Worm (Caenorhabditis elegans) whole organism, L1 larva: ENCODE measurements around the gene cka-1.
A peak's percentile ranks its signal among the peaks of the same experiment; 100 is the strongest.
"Not testable (repeated sequence)": the region's sequence is repeated elsewhere in the genome, so short reads cannot be mapped to it uniquely, and the experiment has no call there.

Experiments
- C04F5.9 ChIP-seq: sonication (generic microtip); optimal IDR thresholded peaks from 2 replicates; lab custom pipeline; 2016; ENCODE audit warnings: missing genetic modification characterization, missing compliant biosample characterization
- C34B4.2 ChIP-seq: sonication (generic microtip); optimal IDR thresholded peaks from 2 replicates; lab custom pipeline; 2017; ENCODE audit warnings: mild to moderate bottlenecking, missing genetic modification characterization, missing compliant biosample characterization
- aly-2 ChIP-seq: fragments of 150-350 bp; optimal IDR thresholded peaks from 2 replicates; lab custom pipeline; 2014; ENCODE audit warnings: missing biosample characterization, missing genetic modification characterization
- ama-1 ChIP-seq: fragments of 150-350 bp; optimal IDR thresholded peaks from 2 replicates; lab custom pipeline; 2014
- blmp-1 ChIP-seq: fragments of 150-350 bp; optimal IDR thresholded peaks from 2 replicates; lab custom pipeline; 2014; ENCODE audit warnings: missing biosample characterization, missing genetic modification characterization
- ceh-63 ChIP-seq: fragments of 200-800 bp; sonication (Bioruptor generic); optimal IDR thresholded peaks from 2 replicates; lab custom pipeline; 2018; ENCODE audit warnings: mild to moderate bottlenecking, missing genetic modification characterization, missing compliant biosample characterization
- ceh-82 ChIP-seq, 3 experiments: fragments of 150-350 bp in 1 of 3; sonication (generic microtip) in 2 of 3; optimal IDR thresholded peaks; 2 replicates each; lab custom pipeline; 2014 to 2017; ENCODE audit warnings: missing biosample characterization in 3 of 3, missing genetic modification characterization in 3 of 3
- ceh-88 ChIP-seq: fragments of 200-800 bp; sonication (Bioruptor generic); IDR thresholded peaks from 2 replicates; pipeline ENCODE4 v1.3.6; 2022; ENCODE audit warnings: missing genetic modification characterization, missing compliant biosample characterization
- ceh-90 ChIP-seq: sonication (generic microtip); optimal IDR thresholded peaks from 2 replicates; lab custom pipeline; 2016; ENCODE audit warnings: missing genetic modification characterization, missing compliant biosample characterization
- ces-1 ChIP-seq: fragments of 150-350 bp; optimal IDR thresholded peaks from 2 replicates; lab custom pipeline; 2014; ENCODE audit warnings: missing biosample characterization, missing genetic modification reagents, missing genetic modification characterization
- efl-1 ChIP-seq, 4 experiments: fragments of 150-350 bp; optimal IDR thresholded peaks in 3 of 4; peaks in 1 of 4; 1 replicate in 1 of 4; 2 replicates in 3 of 4; lab custom pipeline; 2014; ENCODE audit warnings: missing biosample characterization in 2 of 4, missing genetic modification characterization in 2 of 4, missing genetic modification reagents in 2 of 4
- egl-13 ChIP-seq: sonication (generic microtip); optimal IDR thresholded peaks from 2 replicates; lab custom pipeline; 2016; ENCODE audit warnings: missing genotype, missing genetic modification reagents, missing genetic modification characterization, missing compliant biosample characterization
- elt-3 ChIP-seq, 6 experiments: fragments of 150-350 bp in 1 of 6; sonication (generic microtip); optimal IDR thresholded peaks; 2 replicates each; lab custom pipeline; 2017 to 2018; ENCODE audit warnings: missing biosample characterization in 6 of 6, missing genetic modification characterization in 6 of 6, inconsistent platforms in 1 of 6
- grh-1 ChIP-seq: fragments of 200-800 bp; sonication (Bioruptor generic); IDR thresholded peaks from 2 replicates; pipeline ENCODE4 v1.3.6; 2022; ENCODE audit warnings: missing genetic modification reagents, missing genetic modification characterization, missing compliant biosample characterization
- hlh-17 ChIP-seq: fragments of 200-800 bp; sonication (Bioruptor generic); optimal IDR thresholded peaks from 2 replicates; lab custom pipeline; 2018; ENCODE audit warnings: missing genetic modification characterization, mild to moderate bottlenecking, missing compliant biosample characterization, moderate library complexity, borderline replicate concordance
- hpl-2 ChIP-seq: fragments of 150-350 bp; optimal IDR thresholded peaks from 2 replicates; lab custom pipeline; 2014; ENCODE audit warnings: missing biosample characterization, missing genetic modification reagents, missing genetic modification characterization
- isw-1 ChIP-seq: fragments of 200-800 bp; sonication (Bioruptor generic); IDR thresholded peaks from 2 replicates; pipeline ENCODE4 v1.3.6; 2022; ENCODE audit warnings: missing genetic modification characterization, missing compliant biosample characterization
- lin-13 ChIP-seq: fragments of 150-350 bp; optimal IDR thresholded peaks from 2 replicates; lab custom pipeline; 2014; ENCODE audit warnings: missing biosample characterization, missing genetic modification reagents, missing genetic modification characterization
- lin-15B ChIP-seq: fragments of 150-350 bp; sonication (generic microtip); optimal IDR thresholded peaks from 3 replicates; lab custom pipeline; 2014; ENCODE audit warnings: missing biosample characterization, missing genetic modification characterization
- lin-35 ChIP-seq, 2 experiments: fragments of 150-350 bp; optimal IDR thresholded peaks; 2 replicates each; lab custom pipeline; 2014; ENCODE audit warnings: missing biosample characterization in 2 of 2, missing genetic modification characterization in 2 of 2, missing genetic modification reagents in 2 of 2
- lin-39 ChIP-seq: fragments of 150-350 bp; optimal IDR thresholded peaks from 2 replicates; lab custom pipeline; 2014; ENCODE audit warnings: missing biosample characterization, missing genetic modification reagents, missing genetic modification characterization
- lir-3 ChIP-seq: sonication (generic microtip); optimal IDR thresholded peaks from 2 replicates; lab custom pipeline; 2016; ENCODE audit warnings: mild to moderate bottlenecking, missing genetic modification characterization, moderate library complexity, missing compliant biosample characterization; ENCODE audit not compliant: poor library complexity
- lsy-2 ChIP-seq, 2 experiments: fragments of 150-350 bp; optimal IDR thresholded peaks; 2 replicates each; lab custom pipeline; 2014; ENCODE audit warnings: missing biosample characterization in 2 of 2, missing genetic modification characterization in 2 of 2
- nhr-12 ChIP-seq: sonication (generic microtip); optimal IDR thresholded peaks from 2 replicates; lab custom pipeline; 2017; ENCODE audit warnings: missing biosample characterization, missing genetic modification characterization
- nhr-20 ChIP-seq: sonication (generic microtip); optimal IDR thresholded peaks from 2 replicates; lab custom pipeline; 2016; ENCODE audit warnings: mild to moderate bottlenecking, missing genetic modification characterization, missing compliant biosample characterization
- nhr-28 ChIP-seq: fragments of 150-350 bp; optimal IDR thresholded peaks from 2 replicates; lab custom pipeline; 2014; ENCODE audit warnings: missing biosample characterization, missing genetic modification characterization
- nhr-76 ChIP-seq: sonication (generic microtip); optimal IDR thresholded peaks from 2 replicates; lab custom pipeline; 2017; ENCODE audit warnings: missing biosample characterization, missing genetic modification characterization
- pax-3 ChIP-seq: fragments of 200-800 bp; sonication (Bioruptor generic); optimal IDR thresholded peaks from 2 replicates; lab custom pipeline; 2018; ENCODE audit warnings: mild to moderate bottlenecking, missing genetic modification characterization, moderate library complexity, missing compliant biosample characterization
- rnt-1 ChIP-seq: sonication (generic microtip); optimal IDR thresholded peaks from 2 replicates; lab custom pipeline; 2016; ENCODE audit warnings: mild to moderate bottlenecking, missing genetic modification characterization, moderate library complexity, missing compliant biosample characterization
- sox-4 ChIP-seq: sonication (generic microtip); optimal IDR thresholded peaks from 2 replicates; lab custom pipeline; 2016; ENCODE audit warnings: missing genetic modification characterization, missing compliant biosample characterization
- sptf-1 ChIP-seq: fragments of 150-350 bp; optimal IDR thresholded peaks from 2 replicates; lab custom pipeline; 2014; ENCODE audit warnings: missing biosample characterization, missing genetic modification characterization
- swsn-7 ChIP-seq: sonication (generic microtip); optimal IDR thresholded peaks from 2 replicates; lab custom pipeline; 2016; ENCODE audit warnings: missing genetic modification characterization, missing compliant biosample characterization
- tbx-2 ChIP-seq: sonication (generic microtip); optimal IDR thresholded peaks from 2 replicates; lab custom pipeline; 2016; ENCODE audit warnings: missing genetic modification characterization, missing compliant biosample characterization
- unc-30 ChIP-seq: sonication (generic microtip); optimal IDR thresholded peaks from 2 replicates; lab custom pipeline; 2017; ENCODE audit warnings: missing biosample characterization, missing genetic modification characterization
- unc-98 ChIP-seq: fragments of 200-800 bp; sonication (Bioruptor generic); IDR thresholded peaks from 2 replicates; pipeline ENCODE4 v1.3.6; 2022; ENCODE audit warnings: missing genetic modification characterization, missing compliant biosample characterization
- xbp-1 ChIP-seq: sonication (generic microtip); optimal IDR thresholded peaks from 2 replicates; lab custom pipeline; 2016; ENCODE audit warnings: missing genetic modification characterization, missing compliant biosample characterization
- zag-1 ChIP-seq: fragments of 150-350 bp; optimal IDR thresholded peaks from 2 replicates; lab custom pipeline; 2014; ENCODE audit warnings: missing biosample characterization, missing genetic modification characterization
- zip-4 ChIP-seq: fragments of 200-800 bp; sonication (Bioruptor generic); optimal IDR thresholded peaks from 2 replicates; lab custom pipeline; 2018; ENCODE audit warnings: mild to moderate bottlenecking, missing genetic modification characterization, moderate library complexity, missing compliant biosample characterization
- ztf-4 ChIP-seq: fragments of 150-350 bp; optimal IDR thresholded peaks from 2 replicates; lab custom pipeline; 2014; ENCODE audit warnings: missing biosample characterization, missing genetic modification characterization

The cka-1 gene

DNA sequence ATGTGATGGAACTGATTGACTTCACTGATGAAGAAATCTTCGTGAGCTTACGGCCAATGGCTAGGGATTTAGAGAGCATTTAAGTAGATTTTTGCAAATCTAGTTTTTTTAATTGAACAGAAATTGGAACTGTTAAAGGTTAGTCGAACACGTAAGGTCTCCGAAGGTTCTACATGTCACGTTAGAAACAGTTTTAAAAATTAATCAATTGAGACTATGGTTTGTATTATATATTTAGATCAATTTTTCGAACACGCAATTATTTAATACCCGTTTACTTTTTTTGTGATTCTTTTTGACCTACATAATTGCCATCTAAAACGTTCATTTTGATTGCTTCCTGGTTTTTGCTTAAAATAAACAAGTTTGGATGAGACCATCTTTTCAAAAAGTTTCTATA lies 7.5 kb upstream of the cka-1 start, which contains the start of gene C28D4.4:
C28D4.4 (minus strand) TSS at position 101 of the 400 bp plus-strand sequence.
- TF ChIP-seq lin-35 (GFP tag; optimal IDR thresholded peaks at IDR 0.05; lab: Kevin White, UChicago) (no peak), egl-13 (tag; lab: Kevin White, UChicago) (no peak), blmp-1 (tag; lab: Kevin White, UChicago) (no peak), zag-1 (tag; lab: Kevin White, UChicago) (no peak), nhr-28 (tag; lab: Kevin White, UChicago) (no peak), lsy-2 (tag; optimal IDR thresholded peaks at IDR 0.05; lab: Kevin White, UChicago) (no peak), nhr-20 (tag; lab: Kevin White, UChicago) (no peak), lir-3 (tag; lab: Kevin White, UChicago) (no peak), lin-39 (no peak), rnt-1 (tag; lab: Kevin White, UChicago) (no peak), ztf-4 (no peak), elt-3 (tag; optimal IDR thresholded peaks at IDR 0.05; lab: Kevin White, UChicago) (no peak), hpl-2 (GFP tag; lab: Kevin White, UChicago) (no peak), nhr-12 (tag; lab: Kevin White, UChicago) (no peak), tbx-2 (no peak), unc-98 (GFP tag; lab: Robert Waterston, UW) (no peak), xbp-1 (tag; lab: Kevin White, UChicago) (no peak), ceh-88 (GFP tag; lab: Robert Waterston, UW) (no peak), sox-4 (tag; lab: Kevin White, UChicago) (no peak)

DNA sequence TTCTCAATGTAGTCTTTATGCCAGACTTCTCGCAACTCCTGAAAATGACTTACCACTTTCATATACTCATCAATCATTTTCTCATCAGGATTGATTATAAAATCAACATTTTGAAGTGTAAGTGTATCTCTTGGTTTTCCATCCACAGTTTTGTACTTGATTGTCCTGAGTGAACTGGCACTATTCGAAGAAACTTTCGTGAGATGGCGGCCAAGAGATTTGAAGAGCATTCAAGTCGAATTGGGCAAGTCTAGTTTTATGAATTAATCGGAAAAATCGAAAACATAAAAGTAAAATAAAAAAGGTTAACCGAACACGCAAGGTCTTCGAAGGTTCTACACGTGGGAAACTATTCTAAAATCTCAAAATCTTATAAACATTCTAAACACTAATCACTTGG lies 5.5 kb upstream of the cka-1 start, which contains the start of gene C28D4.7:
C28D4.7 (minus strand) TSS at position 265 of the 400 bp plus-strand sequence.
- TF ChIP-seq hlh-17 (GFP tag; lab: Kevin White, UChicago) = no peak
- TF ChIP-seq lsy-2 (tag; optimal IDR thresholded peaks at IDR 0.05; lab: Kevin White, UChicago) = no peak
- TF ChIP-seq lin-13 (GFP tag; lab: Kevin White, UChicago) = no peak
- no peak for TF ChIP-seq ces-1 (GFP tag; lab: Kevin White, UChicago)
- TF ChIP-seq lin-15B = no peak
- no peak for TF ChIP-seq ama-1 (lab: Kevin White, UChicago)
- no peak for TF ChIP-seq unc-98 (GFP tag; lab: Robert Waterston, UW)
- TF ChIP-seq C34B4.2 (tag; lab: Kevin White, UChicago) = no peak

DNA sequence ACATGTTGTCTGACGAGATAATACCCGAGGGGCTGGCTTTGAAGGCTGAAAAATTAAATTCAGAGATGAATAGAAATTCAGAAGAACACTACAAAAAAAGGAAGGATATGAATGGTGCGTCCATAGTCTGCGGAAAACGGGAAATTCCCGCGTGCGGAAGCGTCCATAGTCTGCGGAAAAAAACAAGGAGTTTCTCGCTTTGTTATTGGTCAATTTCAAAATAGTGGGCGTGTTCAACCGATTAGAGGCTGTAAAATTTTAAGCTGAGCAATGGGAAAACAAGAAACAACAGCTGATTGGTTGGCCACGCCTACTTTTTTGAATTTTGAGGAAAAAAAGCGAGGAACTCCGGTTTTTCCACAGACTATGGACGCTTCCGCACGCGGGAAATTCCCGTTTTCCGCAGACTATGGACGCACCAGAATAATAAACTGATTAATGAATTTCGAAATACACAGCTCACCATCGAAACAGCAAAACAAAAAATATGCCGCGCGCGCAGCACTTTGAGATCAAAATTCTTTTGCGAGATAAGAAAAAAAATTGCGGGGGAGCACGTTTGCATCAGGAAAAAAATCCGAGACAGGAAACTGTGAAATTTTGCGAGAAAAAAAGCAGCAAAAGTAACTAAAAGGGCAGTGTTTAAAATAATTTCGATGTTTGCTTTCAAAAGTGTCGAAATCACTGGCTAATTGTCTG lies 3.6 kb upstream of the cka-1 start, which contains the start of gene gln-6:
gln-6 (minus strand) TSS at position 51 of the 699 bp plus-strand sequence.
- peak in 1 of 2 experiments; percentile 8 for TF ChIP-seq efl-1 (optimal IDR thresholded peaks at IDR 0.05; lab: Kevin White, UChicago)
- not testable (repeated sequence) for TF ChIP-seq efl-1 (GFP tag; optimal IDR thresholded peaks at IDR 0.05 in 1 of 2; lab: Kevin White, UChicago)

DNA sequence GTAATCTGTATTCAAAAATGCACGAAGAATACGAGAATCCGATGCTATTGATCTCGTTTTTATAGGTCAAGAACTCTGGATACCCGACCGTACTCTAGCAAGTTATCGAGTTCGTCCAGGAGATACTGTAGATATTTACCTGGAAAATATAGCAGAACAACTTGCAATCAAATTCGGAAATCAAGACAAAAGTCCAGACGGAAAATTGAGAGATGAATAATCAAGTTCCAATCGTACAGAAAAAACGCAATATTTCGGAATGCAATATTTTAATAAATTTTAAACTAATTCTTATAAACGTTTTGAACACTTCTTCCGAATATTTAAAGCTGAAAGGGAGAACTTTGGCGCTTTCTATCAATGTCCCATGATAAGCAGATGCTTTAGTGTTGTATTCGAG lies 1.6 kb upstream of the cka-1 start:
- TF ChIP-seq sptf-1 (no peak), lin-39 (no peak), unc-98 (GFP tag; lab: Robert Waterston, UW) (no peak), pax-3 (no peak), C04F5.9 (tag; lab: Kevin White, UChicago) (no peak), ceh-63 (GFP tag; lab: Kevin White, UChicago) (no peak), zip-4 (GFP tag; lab: Kevin White, UChicago) (no peak), isw-1 (GFP tag; lab: Robert Waterston, UW) (no peak), tbx-2 (no peak), nhr-76 (tag; lab: Kevin White, UChicago) (no peak), elt-3 (tag; optimal IDR thresholded peaks at IDR 0.05; lab: Kevin White, UChicago) (no peak), grh-1 (GFP tag; lab: Robert Waterston, UW) (no peak), ceh-90 (no peak), swsn-7 (tag; lab: Kevin White, UChicago) (no peak), C34B4.2 (tag; lab: Kevin White, UChicago) (no peak), lir-3 (tag; lab: Kevin White, UChicago) (no peak), unc-30 (tag; lab: Kevin White, UChicago) (no peak), aly-2 (no peak), ceh-82 (tag; optimal IDR thresholded peaks at IDR 0.05; lab: Kevin White, UChicago) (no peak)
